Fruit fly (Drosophila melanogaster) whole organism, prepupa: ENCODE measurements around the gene CG10654.

Source experiments
- CG10669 ChIP-seq: fragments of 200-800 bp; sonication (Bioruptor generic); optimal IDR thresholded peaks from 3 replicates; lab custom pipeline; 2018; ENCODE audit warnings: missing biosample characterization, mild to moderate bottlenecking, missing genetic modification characterization, moderate library complexity
- CG11762 ChIP-seq: fragments of 200-800 bp; sonication (Bioruptor generic); optimal IDR thresholded peaks from 3 replicates; lab custom pipeline; 2016; ENCODE audit warnings: missing biosample characterization, missing genetic modification characterization; ENCODE audit not compliant: insufficient read depth
- CG15336 ChIP-seq: fragments of 200-800 bp; sonication (Bioruptor generic); IDR thresholded peaks from 2 replicates; pipeline ENCODE4 v1.3.6; 2022; ENCODE audit warnings: missing biosample characterization, missing genetic modification characterization
- CG1621 ChIP-seq: fragments of 200-800 bp; sonication (Bioruptor generic); optimal IDR thresholded peaks from 3 replicates; lab custom pipeline; 2018; ENCODE audit warnings: missing biosample characterization, mild to moderate bottlenecking, missing genetic modification characterization
- CG16779 ChIP-seq: fragments of 200-800 bp; sonication (Bioruptor generic); optimal IDR thresholded peaks from 3 replicates; lab custom pipeline; 2017; ENCODE audit warnings: missing biosample characterization, mild to moderate bottlenecking, missing genetic modification characterization
- CG3032 ChIP-seq: fragments of 200-800 bp; optimal IDR thresholded peaks from 2 replicates; lab custom pipeline; 2019; ENCODE audit warnings: missing biosample characterization, mild to moderate bottlenecking, missing genetic modification characterization, moderate library complexity
- CG31627 ChIP-seq: fragments of 200-800 bp; sonication (Bioruptor generic); optimal IDR thresholded peaks from 3 replicates; lab custom pipeline; 2016; ENCODE audit warnings: missing biosample characterization, missing genetic modification characterization
- CG32006 ChIP-seq: fragments of 200-800 bp; sonication (Bioruptor generic); optimal IDR thresholded peaks from 3 replicates; lab custom pipeline; 2017; ENCODE audit warnings: missing biosample characterization, mild to moderate bottlenecking, missing genetic modification characterization
- CG34406 ChIP-seq: fragments of 200-800 bp; sonication (Bioruptor generic); optimal IDR thresholded peaks from 3 replicates; lab custom pipeline; 2016; ENCODE audit warnings: missing biosample characterization, missing genetic modification characterization
- CG4318 ChIP-seq: fragments of 200-800 bp; sonication (Bioruptor generic); optimal IDR thresholded peaks from 3 replicates; lab custom pipeline; 2017; ENCODE audit warnings: missing biosample characterization, mild to moderate bottlenecking, missing genetic modification characterization
- CG6163 ChIP-seq: fragments of 200-800 bp; sonication (Bioruptor generic); IDR thresholded peaks from 3 replicates; pipeline ENCODE4 v1.3.6; 2022; ENCODE audit warnings: missing biosample characterization, missing genetic modification characterization
- CG6276 ChIP-seq: fragments of 200-800 bp; sonication (Bioruptor generic); optimal IDR thresholded peaks from 2 replicates; lab custom pipeline; 2017; ENCODE audit warnings: missing biosample characterization, mild to moderate bottlenecking, missing genetic modification characterization
- CG6792 ChIP-seq: fragments of 200-800 bp; sonication (Bioruptor generic); optimal IDR thresholded peaks from 3 replicates; lab custom pipeline; 2016; ENCODE audit warnings: missing biosample characterization, missing genetic modification characterization
- CG6808 ChIP-seq: fragments of 200-800 bp; sonication (Bioruptor generic); optimal IDR thresholded peaks from 3 replicates; lab custom pipeline; 2017; ENCODE audit warnings: missing biosample characterization, missing genetic modification characterization, mild to moderate bottlenecking, moderate library complexity, missing genetic modification reagents
- CG7368 ChIP-seq: fragments of 200-800 bp; sonication (Bioruptor generic); optimal IDR thresholded peaks from 3 replicates; lab custom pipeline; 2016; ENCODE audit warnings: missing biosample characterization, missing genetic modification characterization
- CG8119 ChIP-seq: fragments of 200-800 bp; sonication (Bioruptor generic); IDR thresholded peaks from 3 replicates; pipeline ENCODE4 v1.3.6; 2022; ENCODE audit warnings: missing biosample characterization, missing genetic modification characterization
- CG8319 ChIP-seq: fragments of 200-800 bp; sonication (Bioruptor generic); optimal IDR thresholded peaks from 3 replicates; lab custom pipeline; 2016; ENCODE audit warnings: missing biosample characterization, missing genetic modification characterization
- CG8632 ChIP-seq: fragments of 200-800 bp; sonication (Bioruptor generic); optimal IDR thresholded peaks from 3 replicates; lab custom pipeline; 2016; ENCODE audit warnings: missing biosample characterization, missing genetic modification characterization
- CG9139 ChIP-seq: fragments of 200-800 bp; sonication (Bioruptor generic); optimal IDR thresholded peaks from 3 replicates; lab custom pipeline; 2017; ENCODE audit warnings: missing biosample characterization, mild to moderate bottlenecking, missing genetic modification characterization
- Eip75B ChIP-seq: fragments of 200-800 bp; sonication (Bioruptor generic); optimal IDR thresholded peaks from 3 replicates; lab custom pipeline; 2016; ENCODE audit warnings: missing biosample characterization, missing genetic modification characterization
- Eip78C ChIP-seq: fragments of 200-800 bp; sonication (Bioruptor generic); peaks from one replicate; lab custom pipeline; 2016; ENCODE audit warnings: missing biosample characterization, missing genetic modification characterization
- Eip93F ChIP-seq: fragments of 200-800 bp; sonication (Bioruptor generic); optimal IDR thresholded peaks from 2 replicates; lab custom pipeline; 2016; ENCODE audit warnings: missing biosample characterization, mild to moderate bottlenecking, missing genetic modification characterization
- Ets21C ChIP-seq: fragments of 200-800 bp; sonication (Bioruptor generic); optimal IDR thresholded peaks from 3 replicates; lab custom pipeline; 2016; ENCODE audit warnings: missing biosample characterization, missing genetic modification characterization
- Gug ChIP-seq: fragments of 200-800 bp; sonication (Bioruptor generic); IDR thresholded peaks from 2 replicates; pipeline ENCODE4 v1.3.6; 2022; ENCODE audit warnings: missing biosample characterization, missing genetic modification characterization
- Hr38 ChIP-seq: sonication (Bioruptor generic); optimal IDR thresholded peaks from 2 replicates; lab custom pipeline; 2016; ENCODE audit warnings: missing biosample characterization, missing genetic modification characterization
- Hr4 ChIP-seq: fragments of 200-800 bp; sonication (Bioruptor generic); optimal IDR thresholded peaks from 3 replicates; lab custom pipeline; 2016; ENCODE audit warnings: missing biosample characterization, missing genetic modification characterization
- Met ChIP-seq: fragments of 200-800 bp; sonication (Bioruptor generic); optimal IDR thresholded peaks from 3 replicates; lab custom pipeline; 2016; ENCODE audit warnings: missing biosample characterization, missing genetic modification characterization
- OdsH ChIP-seq: fragments of 200-800 bp; sonication (Bioruptor generic); optimal IDR thresholded peaks from 3 replicates; lab custom pipeline; 2016; ENCODE audit warnings: missing biosample characterization, missing genetic modification characterization
- Sox102F ChIP-seq: fragments of 200-800 bp; sonication (Bioruptor generic); optimal IDR thresholded peaks from 2 replicates; lab custom pipeline; 2016; ENCODE audit warnings: missing biosample characterization, mild to moderate bottlenecking, missing genetic modification characterization
- Sox14 ChIP-seq: fragments of 200-800 bp; sonication (Bioruptor generic); optimal IDR thresholded peaks from 3 replicates; lab custom pipeline; 2016; ENCODE audit warnings: missing biosample characterization, missing genetic modification characterization
- achi ChIP-seq: fragments of 200-800 bp; sonication (Bioruptor generic); optimal IDR thresholded peaks from 3 replicates; lab custom pipeline; 2016; ENCODE audit warnings: missing biosample characterization, missing genetic modification characterization
- cyc ChIP-seq: fragments of 200-800 bp; sonication (Bioruptor generic); optimal IDR thresholded peaks from 3 replicates; lab custom pipeline; 2016; ENCODE audit warnings: missing biosample characterization, missing genetic modification characterization
- dac ChIP-seq: fragments of 200-800 bp; sonication (Bioruptor generic); optimal IDR thresholded peaks from 2 replicates; lab custom pipeline; 2017; ENCODE audit warnings: missing biosample characterization, mild to moderate bottlenecking, missing genetic modification characterization
- dsx ChIP-seq: fragments of 200-800 bp; optimal IDR thresholded peaks from 3 replicates; lab custom pipeline; 2019; ENCODE audit warnings: missing biosample characterization, mild to moderate bottlenecking, missing genetic modification characterization, moderate library complexity; ENCODE audit not compliant: poor library complexity, severe bottlenecking
- fd59A ChIP-seq: fragments of 200-800 bp; sonication (Bioruptor generic); optimal IDR thresholded peaks from 2 replicates; lab custom pipeline; 2017; ENCODE audit warnings: missing biosample characterization, mild to moderate bottlenecking, missing genetic modification characterization, missing genetic modification reagents
- fd85E ChIP-seq: fragments of 200-800 bp; sonication (Bioruptor generic); optimal IDR thresholded peaks from 3 replicates; lab custom pipeline; 2016; ENCODE audit warnings: missing biosample characterization, missing genetic modification characterization
- fkh ChIP-seq: fragments of 200-800 bp; sonication (Bioruptor generic); optimal IDR thresholded peaks from 3 replicates; lab custom pipeline; 2017; ENCODE audit warnings: missing biosample characterization, mild to moderate bottlenecking, missing genetic modification characterization, moderate library complexity
- lz ChIP-seq: fragments of 200-800 bp; sonication (Bioruptor generic); optimal IDR thresholded peaks from 3 replicates; lab custom pipeline; 2016; ENCODE audit warnings: missing biosample characterization, missing genetic modification characterization
- pdm3 ChIP-seq: fragments of 200-800 bp; sonication (Bioruptor generic); optimal IDR thresholded peaks from 3 replicates; lab custom pipeline; 2016; ENCODE audit warnings: missing biosample characterization, missing genetic modification characterization
- salr ChIP-seq, 2 experiments: fragments of 200-800 bp; sonication (Bioruptor generic); optimal IDR thresholded peaks; 3 replicates each; lab custom pipeline; 2016 to 2018; ENCODE audit warnings: missing biosample characterization in 2 of 2, missing genetic modification characterization in 2 of 2, mild to moderate bottlenecking in 1 of 2
- spab ChIP-seq: fragments of 200-800 bp; sonication (Bioruptor generic); optimal IDR thresholded peaks from 2 replicates; lab custom pipeline; 2017; ENCODE audit warnings: missing biosample characterization, mild to moderate bottlenecking, missing genetic modification characterization, missing genetic modification reagents
- ss ChIP-seq, 2 experiments: fragments of 200-800 bp; sonication (Bioruptor generic); optimal IDR thresholded peaks; 2 replicates in 1 of 2; 3 replicates in 1 of 2; lab custom pipeline; 2017 to 2018; ENCODE audit warnings: mild to moderate bottlenecking in 2 of 2, missing biosample characterization in 2 of 2, missing genetic modification characterization in 2 of 2, moderate library complexity in 1 of 2
- svp ChIP-seq: fragments of 200-800 bp; sonication (Bioruptor generic); peaks from one replicate; lab custom pipeline; 2016; ENCODE audit warnings: missing biosample characterization, missing genetic modification characterization
- topi ChIP-seq: fragments of 200-800 bp; sonication (Bioruptor generic); optimal IDR thresholded peaks from 3 replicates; lab custom pipeline; 2016; ENCODE audit warnings: missing biosample characterization, missing genetic modification characterization
- vri ChIP-seq: fragments of 200-800 bp; sonication (Bioruptor generic); optimal IDR thresholded peaks from 3 replicates; lab custom pipeline; 2016; ENCODE audit warnings: missing biosample characterization, mild to moderate bottlenecking, missing genetic modification characterization

The CG10654 gene

dm6 chr3L:12515691-12516455 is 8.2 kb upstream of the CG10654 start (continued):
- TF ChIP-seq fkh (GFP tag; lab: Kevin White, UChicago) (no peak), topi (GFP tag; lab: Kevin White, UChicago) (no peak), CG15336 (GFP tag; lab: Robert Waterston, UW) (peak; percentile 87), CG16779 (tag; lab: Kevin White, UChicago) (peak; percentile 93), Hr4 (peak; percentile 46), cyc (GFP tag; lab: Kevin White, UChicago) (no peak), salr (GFP tag; optimal IDR thresholded peaks at IDR 0.05; lab: Kevin White, UChicago) (peak; percentile 15 to 36), Hr38 (GFP tag; lab: Kevin White, UChicago) (no peak), dsx (GFP tag; lab: Kevin White, UChicago) (peak; percentile 83), CG7368 (GFP tag; lab: Kevin White, UChicago) (no peak), CG11762 (no peak), CG6808 (peak; percentile 85), CG32006 (GFP tag; lab: Kevin White, UChicago) (peak; percentile 56), Met (GFP tag; lab: Kevin White, UChicago) (no peak), CG4318 (GFP tag; lab: Kevin White, UChicago) (no peak), spab (GFP tag; lab: Kevin White, UChicago) (peak; percentile 77), CG6276 (GFP tag; lab: Kevin White, UChicago) (peak; percentile 97), Sox14 (GFP tag; lab: Kevin White, UChicago) (peak; percentile 16), CG8632 (GFP tag; lab: Kevin White, UChicago) (no peak), fd59A (peak; percentile 35), achi (GFP tag; lab: Kevin White, UChicago) (no peak), CG31627 (no peak), ss (GFP tag; optimal IDR thresholded peaks at IDR 0.05; lab: Kevin White, UChicago) (peak; percentile 89 to 90), Eip93F (no peak)

- TF ChIP-seq Hr38 (GFP tag; lab: Kevin White, UChicago) (peak; percentile 78), Met (GFP tag; lab: Kevin White, UChicago) (peak; percentile 87), lz (GFP tag; lab: Kevin White, UChicago) (peak; percentile 92), CG11762 (no peak), CG34406 (peak; percentile 75), CG32006 (GFP tag; lab: Kevin White, UChicago) (no peak), Sox14 (GFP tag; lab: Kevin White, UChicago) (peak; percentile 87), CG1621 (tag; lab: Kevin White, UChicago) (peak; percentile 62), dac (GFP tag; lab: Kevin White, UChicago) (peak; percentile 50), pdm3 (no peak), CG6792 (GFP tag; lab: Kevin White, UChicago) (peak; percentile 82), salr (GFP tag; optimal IDR thresholded peaks at IDR 0.05; lab: Kevin White, UChicago) (peak in 1 of 2 experiments; percentile 43), CG8319 (GFP tag; lab: Kevin White, UChicago) (peak; percentile 84), Eip93F (peak; percentile 22), ss (GFP tag; optimal IDR thresholded peaks at IDR 0.05; lab: Kevin White, UChicago) (peak in 1 of 2 experiments; percentile 58), CG6163 (GFP tag; lab: Robert Waterston, UW) (peak; percentile 68), CG31627 (peak; percentile 93), CG10669 (no peak), fkh (GFP tag; lab: Kevin White, UChicago) (peak; percentile 55), OdsH (GFP tag; lab: Kevin White, UChicago) (peak; percentile 87), CG9139 (GFP tag; lab: Kevin White, UChicago) (peak; percentile 29), Eip78C (GFP tag; lab: Kevin White, UChicago) (no peak), CG7368 (GFP tag; lab: Kevin White, UChicago) (peak; percentile 67), CG16779 (tag; lab: Kevin White, UChicago) (no peak), dsx (GFP tag; lab: Kevin White, UChicago) (no peak), Sox102F (GFP tag; lab: Kevin White, UChicago) (peak; percentile 72), CG15336 (GFP tag; lab: Robert Waterston, UW) (no peak; the same call in 1 of the 2 replicates), CG3032 (peak; percentile 71), achi (GFP tag; lab: Kevin White, UChicago) (peak; percentile 88), topi (GFP tag; lab: Kevin White, UChicago) (peak; percentile 84), CG8119 (GFP tag; lab: Robert Waterston, UW) (0 out of 3 replicates have a peak, but pooled peaks have one; percentile 15), vri (no peak), svp (GFP tag; lab: Kevin White, UChicago) (no peak), Gug (GFP tag; lab: Robert Waterston, UW) (peak; percentile 70), fd85E (GFP tag; lab: Kevin White, UChicago) (peak; percentile 54), Eip75B (GFP tag; lab: Kevin White, UChicago) (no peak), Ets21C (GFP tag; lab: Kevin White, UChicago) (peak; percentile 84), CG6808 (peak; percentile 35)
Observed at dm6 chr3L:12514762-12515215, 7.1 kb upstream of the CG10654 start, which contains the start of the genes sti and tral. Gene sti (minus strand): TSS chr3L:12514815. Gene tral (plus strand): TSS chr3L:12515059.
